Worm (Caenorhabditis elegans): ENCODE measurements around the gene mdt-29.

The mdt-29 gene

ce11 chrIII:13770017-13770416 lies 3.0 kb upstream of the mdt-29 start:
- no peak for TF ChIP-seq attf-5 (GFP tag; optimal IDR thresholded peaks at IDR 0.05)
- TF ChIP-seq ceh-27 (GFP tag; optimal IDR thresholded peaks at IDR 0.05), result no peak
- no peak for TF ChIP-seq Y56A3A.18 (GFP tag; IDR thresholded peaks at IDR 0.05)
- no peak for TF ChIP-seq B0035.1 (tag; optimal IDR thresholded peaks at IDR 0.05)
- TF ChIP-seq mxl-1 (tag; optimal IDR thresholded peaks at IDR 0.05), result no peak
- TF ChIP-seq F55B11.4 (tag; optimal IDR thresholded peaks at IDR 0.05; ENCODE audit: borderline replicate concordance, insufficient read depth), result no peak
- no peak for TF ChIP-seq B0261.1 (tag; optimal IDR thresholded peaks at IDR 0.05)
- TF ChIP-seq F23B12.7 (tag; optimal IDR thresholded peaks at IDR 0.05; ENCODE audit: insufficient read depth), result no peak
- TF ChIP-seq xnd-1 (tag; optimal IDR thresholded peaks at IDR 0.05), result no peak
- TF ChIP-seq lag-1 (GFP tag; IDR thresholded peaks at IDR 0.05), result no peak
- no peak for TF ChIP-seq egrh-3 (GFP tag; IDR thresholded peaks at IDR 0.05)
- TF ChIP-seq aptf-3 (GFP tag; IDR thresholded peaks at IDR 0.05), result no peak
- no peak for TF ChIP-seq ceh-91 (GFP tag; IDR thresholded peaks at IDR 0.05)

ce11 chrIII:13771145-13771544 lies 1.8 kb upstream of the mdt-29 start, which contains the start of the genes cyk-4 and pdr-1:
cyk-4 (minus strand) TSS chrIII:13771224.
pdr-1 (plus strand) TSS chrIII:13771513.
- no peak for TF ChIP-seq tbx-9 (tag; optimal IDR thresholded peaks at IDR 0.05; ENCODE audit: borderline replicate concordance)
- no peak for TF ChIP-seq let-607 (tag; optimal IDR thresholded peaks at IDR 0.05)
- TF ChIP-seq lsl-1 (GFP tag; optimal IDR thresholded peaks at IDR 0.05), result peak; percentile 6
- TF ChIP-seq lin-40 (tag; optimal IDR thresholded peaks at IDR 0.05), result no peak
- peak; percentile 98 for TF ChIP-seq madf-3 (GFP tag; IDR thresholded peaks at IDR 0.05)
- peak; percentile 58 for TF ChIP-seq lin-54 (GFP tag; optimal IDR thresholded peaks at IDR 0.05)
- TF ChIP-seq madf-8 (GFP tag; conservative IDR thresholded peaks at IDR 0.05), result no peak
- TF ChIP-seq snpc-3.4 (tag; optimal IDR thresholded peaks at IDR 0.05), result peak; percentile 14
- TF ChIP-seq F23B12.7 (tag; optimal IDR thresholded peaks at IDR 0.05; ENCODE audit: insufficient read depth), result peak; percentile 27
- TF ChIP-seq repo-1 (tag; optimal IDR thresholded peaks at IDR 0.05), result no peak
- TF ChIP-seq mcd-1 (GFP tag; IDR thresholded peaks at IDR 0.05), result peak; percentile 83
- TF ChIP-seq snpc-4 (GFP tag; optimal IDR thresholded peaks at IDR 0.05), result no peak
- TF ChIP-seq snpc-4 (tag; optimal IDR thresholded peaks at IDR 0.05), result peak in 1 of 4 experiments; percentile 40
- TF ChIP-seq bed-1 (GFP tag; IDR thresholded peaks at IDR 0.05), result no peak
- TF ChIP-seq tlf-1 (GFP tag; optimal IDR thresholded peaks at IDR 0.05), result no peak
- peak; percentile 36 for TF ChIP-seq efl-1 (GFP tag; optimal IDR thresholded peaks at IDR 0.05)
- TF ChIP-seq T07F8.4 (tag; optimal IDR thresholded peaks at IDR 0.05), result no peak
- TF ChIP-seq ceh-27 (GFP tag; optimal IDR thresholded peaks at IDR 0.05), result no peak
- no peak for TF ChIP-seq xnd-1 (tag; optimal IDR thresholded peaks at IDR 0.05)
- TF ChIP-seq F52B5.7 (tag; optimal IDR thresholded peaks at IDR 0.05), result no peak
- TF ChIP-seq hmg-20 (GFP tag; IDR thresholded peaks at IDR 0.05), result no peak
- TF ChIP-seq D2030.7 (GFP tag; IDR thresholded peaks at IDR 0.05), result peak; percentile 63
- no peak for TF ChIP-seq rcor-1 (GFP tag; IDR thresholded peaks at IDR 0.05)
- no peak for TF ChIP-seq ceh-58 (GFP tag; IDR thresholded peaks at IDR 0.05)
- TF ChIP-seq hmg-1.2 (GFP tag; IDR thresholded peaks at IDR 0.05), result peak; percentile 22; the same call in 1 of the 2 replicates

- TF ChIP-seq repo-1 (tag; optimal IDR thresholded peaks at IDR 0.05) (no peak), ama-1 (optimal IDR thresholded peaks at IDR 0.05) (no peak), ama-1 (GFP tag; optimal IDR thresholded peaks at IDR 0.05) (peak in 1 of 2 experiments; percentile 11), hlh-12 (tag; optimal IDR thresholded peaks at IDR 0.05) (no peak)
Measured at ce11 chrIII:13778816-13779215, 5.8 kb downstream of the mdt-29 start.
